Worm (Caenorhabditis elegans) whole organism, mixed stage, embryonic: ENCODE results near the gene unc-78.

Experiments
- bed-3 ChIP-seq: fragments of 200-800 bp; sonication (Bioruptor generic); optimal IDR thresholded peaks from 3 replicates; lab custom pipeline; 2018; ENCODE audit warnings: mild to moderate bottlenecking, missing genetic modification characterization, moderate library complexity, missing compliant biosample characterization
- flh-1 ChIP-seq: fragments of 200-800 bp; sonication (Bioruptor generic); optimal IDR thresholded peaks from 2 replicates; lab custom pipeline; 2018; ENCODE audit warnings: mild to moderate bottlenecking, missing genetic modification characterization, moderate library complexity, missing compliant biosample characterization
- snpc-4 ChIP-seq: fragments of 150-350 bp; optimal IDR thresholded peaks from 2 replicates; lab custom pipeline; 2014; ENCODE audit warnings: missing biosample characterization, missing genetic modification characterization

ce11 chrX:3393562-3393961, 17.9 kb downstream of the unc-78 start, which contains the start of gene slcf-2:
- TF ChIP-seq bed-3 (GFP tag; lab: Kevin White, UChicago) (no peak), flh-1 (no peak), snpc-4 (tag; lab: Kevin White, UChicago) (no peak)
